Worm (Caenorhabditis elegans): ENCODE data around the gene K04C1.3.
A peak's percentile ranks its signal among the peaks of the same experiment; 100 is the strongest.

K04C1.3 gene

DNA sequence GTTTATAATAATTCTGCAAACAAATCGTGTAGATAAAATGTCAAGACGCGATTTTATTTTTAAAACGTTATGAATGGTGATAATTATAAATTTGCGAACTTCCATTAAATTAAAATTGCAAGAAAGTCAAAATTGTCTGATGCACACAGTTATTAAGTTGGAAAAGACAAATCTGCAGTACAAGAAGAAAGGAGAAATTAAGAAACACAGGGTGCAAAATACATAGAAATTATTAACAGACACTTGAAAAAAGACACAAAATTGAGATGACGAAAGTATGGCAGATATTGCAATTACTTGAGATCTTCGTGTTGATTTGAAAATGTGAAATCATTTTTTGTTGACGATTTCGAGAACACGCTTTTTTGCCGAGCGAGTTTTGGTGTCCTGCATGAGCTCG is 1.7 kb downstream of the K04C1.3 start:
- no peak for TF ChIP-seq F13C5.2 (tag; optimal IDR thresholded peaks at IDR 0.05)
- no peak for TF ChIP-seq ceh-13 (GFP tag; optimal IDR thresholded peaks at IDR 0.05)

DNA sequence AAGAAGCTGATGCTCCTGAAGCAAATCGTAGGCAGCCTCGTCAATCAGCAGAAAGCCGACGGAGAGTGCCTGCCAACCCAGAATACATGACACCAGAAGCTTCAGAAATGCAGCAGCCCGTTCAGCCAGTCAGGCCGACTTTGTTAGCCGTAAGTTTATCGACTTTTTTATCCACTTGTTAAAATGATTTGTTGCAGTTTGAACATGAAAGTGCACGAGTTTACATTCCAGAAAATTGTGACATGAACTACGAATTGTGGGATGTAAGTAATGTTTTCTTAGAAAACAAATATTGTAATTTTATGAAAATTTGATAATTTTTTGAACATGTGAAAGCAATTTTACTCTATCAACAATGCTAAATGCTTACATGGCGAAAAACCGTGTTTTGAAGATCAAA is 3.0 kb downstream of the K04C1.3 start:
- TF ChIP-seq F13C5.2 (tag; optimal IDR thresholded peaks at IDR 0.05) (no peak), ceh-36 (tag; optimal IDR thresholded peaks at IDR 0.05) (no peak), pes-1 (GFP tag; IDR thresholded peaks at IDR 0.05) (no peak), ama-1 (optimal IDR thresholded peaks at IDR 0.05) (no peak), aly-1 (tag; optimal IDR thresholded peaks at IDR 0.05) (no peak), hmg-4 (GFP tag; optimal IDR thresholded peaks at IDR 0.05) (no peak), tbx-37 (GFP tag; conservative IDR thresholded peaks at IDR 0.05) (no peak), flt-1 (GFP tag; IDR thresholded peaks at IDR 0.05) (no peak), tra-4 (tag; optimal IDR thresholded peaks at IDR 0.05) (no peak), ceh-13 (GFP tag; optimal IDR thresholded peaks at IDR 0.05) (no peak), B0310.2 (tag; optimal IDR thresholded peaks at IDR 0.05) (no peak)

DNA sequence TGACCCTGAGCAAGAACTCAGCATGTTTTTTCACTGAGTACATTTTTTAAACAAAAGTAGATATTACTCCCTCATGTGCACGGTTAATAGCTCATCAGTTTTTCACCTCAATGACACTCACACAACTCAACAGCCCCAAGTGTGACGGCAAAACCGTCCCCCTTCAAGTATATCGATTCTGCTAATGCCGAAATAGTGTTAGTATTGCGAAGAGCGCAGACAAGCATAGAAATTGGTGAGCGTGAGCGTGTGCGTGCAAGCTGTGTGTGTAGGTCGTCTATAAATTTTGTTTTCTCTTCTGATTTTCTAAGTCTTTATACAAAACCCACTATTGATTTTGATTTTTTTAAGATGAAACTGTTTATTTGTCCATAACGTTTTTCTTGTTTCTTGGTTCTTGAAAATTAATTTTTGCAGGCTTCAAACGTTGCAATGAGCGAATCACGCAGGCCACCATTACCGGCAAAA is 4.9 kb downstream of the K04C1.3 start, which contains the start of gene K04C1.2:
Gene K04C1.2, plus strand, starts transcription at position 418 of the 468 bp plus-strand sequence.
- TF ChIP-seq pes-1 (GFP tag; IDR thresholded peaks at IDR 0.05) (no peak), B0310.2 (tag; optimal IDR thresholded peaks at IDR 0.05) (no peak), tbx-11 (GFP tag; IDR thresholded peaks at IDR 0.05) (no peak), ceh-36 (tag; optimal IDR thresholded peaks at IDR 0.05) (no peak), aly-1 (tag; optimal IDR thresholded peaks at IDR 0.05) (no peak), F13C5.2 (tag; optimal IDR thresholded peaks at IDR 0.05) (no peak), flt-1 (GFP tag; IDR thresholded peaks at IDR 0.05) (no peak), sea-1 (GFP tag; conservative IDR thresholded peaks at IDR 0.05) (no peak), hmbx-1 (tag; optimal IDR thresholded peaks at IDR 0.05) (no peak), tbx-37 (GFP tag; conservative IDR thresholded peaks at IDR 0.05) (no peak), scrt-1 (GFP tag; IDR thresholded peaks at IDR 0.05) (no peak)

DNA sequence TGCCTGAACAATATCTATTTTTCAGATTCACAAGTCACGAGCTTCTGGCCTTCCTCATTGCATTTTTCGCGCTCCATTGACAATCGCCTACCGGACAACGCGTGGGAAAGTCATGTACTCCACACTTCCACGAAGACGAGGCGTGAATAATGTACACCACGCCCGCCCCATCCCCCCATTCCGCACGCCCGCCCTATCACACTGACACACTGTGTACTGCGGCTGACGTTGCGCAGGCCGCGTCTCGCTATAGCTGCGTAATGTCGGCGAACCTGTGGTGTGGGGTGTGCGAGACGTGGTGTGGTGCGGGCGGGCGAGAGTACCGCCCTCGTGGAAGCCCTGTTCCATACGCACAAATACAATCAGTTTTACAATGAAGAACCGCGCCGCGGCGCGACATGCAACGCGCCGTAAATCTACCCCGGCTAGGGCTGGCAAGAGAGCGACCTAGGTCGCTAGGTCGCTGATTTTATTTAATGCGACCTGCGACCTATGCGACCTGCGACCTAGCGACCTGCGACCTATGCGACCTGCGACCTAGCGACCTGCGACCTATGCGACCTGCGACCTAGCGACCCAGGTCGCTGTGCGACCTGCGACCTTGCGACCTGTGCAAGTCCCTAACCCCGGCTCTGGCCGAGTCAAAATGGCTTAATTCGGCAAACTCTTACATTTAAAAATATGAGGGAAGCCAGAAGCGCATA is 6.9 kb downstream of the K04C1.3 start:
- no peak for TF ChIP-seq B0310.2 (tag; optimal IDR thresholded peaks at IDR 0.05)
- no peak for TF ChIP-seq hmg-4 (GFP tag; optimal IDR thresholded peaks at IDR 0.05)
- TF ChIP-seq scrt-1 (GFP tag; IDR thresholded peaks at IDR 0.05) = no peak
- no peak for TF ChIP-seq ets-7 (tag; optimal IDR thresholded peaks at IDR 0.05)
- TF ChIP-seq pes-1 (GFP tag; IDR thresholded peaks at IDR 0.05) = no peak
- no peak for TF ChIP-seq flt-1 (GFP tag; IDR thresholded peaks at IDR 0.05)
- TF ChIP-seq tra-4 (tag; optimal IDR thresholded peaks at IDR 0.05) = no peak
- TF ChIP-seq aly-1 (tag; optimal IDR thresholded peaks at IDR 0.05) = no peak
- no peak for TF ChIP-seq tbx-37 (GFP tag; conservative IDR thresholded peaks at IDR 0.05)
- no peak for TF ChIP-seq F13C5.2 (tag; optimal IDR thresholded peaks at IDR 0.05)
- TF ChIP-seq hnd-1 (tag; optimal IDR thresholded peaks at IDR 0.05) = no peak
- no peak for TF ChIP-seq ceh-13 (GFP tag; optimal IDR thresholded peaks at IDR 0.05)
- TF ChIP-seq ceh-36 (tag; optimal IDR thresholded peaks at IDR 0.05) = no peak

DNA sequence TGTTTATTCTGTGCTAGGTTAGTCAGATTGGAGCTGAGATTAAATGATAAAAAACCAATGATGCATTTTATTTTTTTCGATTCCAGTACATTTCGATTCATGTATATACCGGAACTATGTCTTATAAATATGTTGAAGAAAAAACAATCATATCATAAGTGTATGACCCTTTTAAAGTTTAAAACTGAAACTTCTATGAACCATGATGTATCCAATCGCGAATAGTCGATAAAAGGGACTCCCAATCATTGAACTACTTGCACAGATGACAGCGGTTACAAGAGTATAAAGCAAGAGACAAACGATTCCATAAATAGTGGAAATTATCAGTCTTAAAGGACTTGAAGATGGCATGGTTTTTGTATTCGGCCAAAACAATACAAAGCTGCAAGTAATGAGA is 8.3 kb downstream of the K04C1.3 start, which contains the start of gene srg-37:
Gene srg-37, minus strand, starts transcription at position 101 of the 400 bp plus-strand sequence.
- TF ChIP-seq ets-7 (tag; optimal IDR thresholded peaks at IDR 0.05) (no peak), ceh-36 (tag; optimal IDR thresholded peaks at IDR 0.05) (no peak), tra-4 (tag; optimal IDR thresholded peaks at IDR 0.05) (no peak), tbx-11 (GFP tag; IDR thresholded peaks at IDR 0.05) (no peak), hmg-4 (GFP tag; optimal IDR thresholded peaks at IDR 0.05) (no peak), ceh-13 (GFP tag; optimal IDR thresholded peaks at IDR 0.05) (no peak), scrt-1 (GFP tag; IDR thresholded peaks at IDR 0.05) (no peak), F13C5.2 (tag; optimal IDR thresholded peaks at IDR 0.05) (no peak), B0310.2 (tag; optimal IDR thresholded peaks at IDR 0.05) (no peak), pes-1 (GFP tag; IDR thresholded peaks at IDR 0.05) (no peak), ama-1 (optimal IDR thresholded peaks at IDR 0.05) (no peak), aly-1 (tag; optimal IDR thresholded peaks at IDR 0.05) (no peak), hnd-1 (tag; optimal IDR thresholded peaks at IDR 0.05) (no peak), sea-1 (GFP tag; conservative IDR thresholded peaks at IDR 0.05) (no peak), hmbx-1 (tag; optimal IDR thresholded peaks at IDR 0.05) (no peak), tbx-37 (GFP tag; conservative IDR thresholded peaks at IDR 0.05) (no peak)

DNA sequence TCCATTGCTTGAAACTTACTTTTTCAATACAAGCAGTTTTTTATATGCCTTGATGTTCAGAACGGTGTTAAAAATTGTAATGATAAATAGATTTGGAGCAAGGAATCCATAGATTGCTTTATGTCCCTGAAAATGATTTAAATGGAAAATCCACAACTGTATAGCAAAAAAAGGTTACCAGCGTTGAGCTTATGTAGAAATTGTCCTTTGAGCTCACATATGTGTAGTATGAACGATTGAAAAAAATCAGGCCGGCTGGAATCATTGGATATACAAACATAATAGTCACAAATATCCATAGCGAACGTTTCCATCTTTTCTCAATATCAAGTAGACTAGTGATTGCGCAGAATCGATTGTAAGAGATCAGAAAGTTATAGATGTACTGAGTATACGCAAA is 8.8 kb downstream of the K04C1.3 start, which contains the start of gene srg-36:
Gene srg-36, minus strand, starts transcription at position 101 of the 400 bp plus-strand sequence.
- TF ChIP-seq sea-1 (GFP tag; conservative IDR thresholded peaks at IDR 0.05) = no peak
- TF ChIP-seq B0310.2 (tag; optimal IDR thresholded peaks at IDR 0.05) = no peak
- no peak for TF ChIP-seq hmbx-1 (tag; optimal IDR thresholded peaks at IDR 0.05)
- no peak for TF ChIP-seq tbx-11 (GFP tag; IDR thresholded peaks at IDR 0.05)
- TF ChIP-seq tbx-37 (GFP tag; conservative IDR thresholded peaks at IDR 0.05) = no peak
- TF ChIP-seq flt-1 (GFP tag; IDR thresholded peaks at IDR 0.05) = no peak
- no peak for TF ChIP-seq hnd-1 (tag; optimal IDR thresholded peaks at IDR 0.05)
- TF ChIP-seq pes-1 (GFP tag; IDR thresholded peaks at IDR 0.05) = no peak
- no peak for TF ChIP-seq aly-1 (tag; optimal IDR thresholded peaks at IDR 0.05)
- TF ChIP-seq ama-1 (optimal IDR thresholded peaks at IDR 0.05) = no peak

DNA sequence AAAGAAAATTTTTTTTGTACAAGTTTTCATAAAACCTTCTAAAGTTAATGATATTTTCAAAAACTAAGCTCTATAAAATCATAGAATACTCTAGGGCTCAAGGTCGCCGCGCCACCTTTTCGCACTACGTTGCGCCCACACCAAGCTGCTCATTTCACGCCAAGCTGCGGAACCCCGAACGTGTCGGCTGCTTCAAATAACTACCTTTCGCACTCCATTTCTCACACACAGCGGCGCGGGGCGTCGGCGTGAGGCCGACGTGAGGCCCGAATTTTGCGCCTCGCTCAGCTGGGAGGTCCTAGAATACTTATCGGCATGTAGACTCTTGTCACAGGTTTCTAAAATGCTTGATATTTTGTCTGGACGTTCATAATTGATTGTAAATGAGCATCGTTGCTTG is 11.2 kb downstream of the K04C1.3 start:
- TF ChIP-seq ceh-13 (GFP tag; optimal IDR thresholded peaks at IDR 0.05) (no peak), hnd-1 (tag; optimal IDR thresholded peaks at IDR 0.05) (no peak)

DNA sequence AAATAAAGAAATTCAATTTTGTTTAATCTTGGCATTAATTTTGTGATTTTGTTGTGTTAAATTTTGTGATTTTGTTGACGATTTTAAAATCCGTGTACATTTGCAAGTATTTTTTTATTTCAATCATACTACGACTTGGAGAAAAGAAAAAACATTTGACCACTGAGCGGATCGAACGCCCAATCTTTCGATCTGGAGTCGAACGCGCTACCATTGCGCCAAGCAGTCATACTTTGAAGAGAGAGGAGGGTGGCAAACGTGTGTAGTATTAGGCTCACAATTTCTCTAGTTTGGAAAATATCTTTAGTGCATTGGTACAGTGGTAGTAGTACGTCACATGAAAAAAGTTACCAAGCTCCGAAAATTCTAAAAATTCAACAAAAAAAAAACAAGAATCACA is 14.4 kb downstream of the K04C1.3 start:
- peak; percentile 38; the same call in 1 of the 2 replicates for TF ChIP-seq tbx-11 (GFP tag; IDR thresholded peaks at IDR 0.05)
- no peak for TF ChIP-seq hmbx-1 (tag; optimal IDR thresholded peaks at IDR 0.05)
- TF ChIP-seq hnd-1 (tag; optimal IDR thresholded peaks at IDR 0.05) = peak; percentile 29
- TF ChIP-seq aly-1 (tag; optimal IDR thresholded peaks at IDR 0.05) = peak; percentile 61
- no peak for TF ChIP-seq B0310.2 (tag; optimal IDR thresholded peaks at IDR 0.05)
- TF ChIP-seq sea-1 (GFP tag; conservative IDR thresholded peaks at IDR 0.05) = peak; percentile 72; the same call in 1 of the 2 replicates
- TF ChIP-seq hmg-4 (GFP tag; optimal IDR thresholded peaks at IDR 0.05) = no peak
- TF ChIP-seq tra-4 (tag; optimal IDR thresholded peaks at IDR 0.05) = no peak
- no peak for TF ChIP-seq ama-1 (optimal IDR thresholded peaks at IDR 0.05)
- TF ChIP-seq pes-1 (GFP tag; IDR thresholded peaks at IDR 0.05) = peak; percentile 79
- no peak for TF ChIP-seq tbx-37 (GFP tag; conservative IDR thresholded peaks at IDR 0.05)
- TF ChIP-seq F13C5.2 (tag; optimal IDR thresholded peaks at IDR 0.05) = no peak
- TF ChIP-seq ceh-36 (tag; optimal IDR thresholded peaks at IDR 0.05) = peak; percentile 59
- TF ChIP-seq ets-7 (tag; optimal IDR thresholded peaks at IDR 0.05) = no peak
- TF ChIP-seq flt-1 (GFP tag; IDR thresholded peaks at IDR 0.05) = peak; percentile 49; the same call in 1 of the 2 replicates
- TF ChIP-seq scrt-1 (GFP tag; IDR thresholded peaks at IDR 0.05) = 0 out of 2 replicates have a peak, but pooled peaks have one; percentile 49
- no peak for TF ChIP-seq ceh-13 (GFP tag; optimal IDR thresholded peaks at IDR 0.05)

Measured in whole organism, early embryonic.